Worm (Caenorhabditis elegans) whole organism, L4/young adult: ENCODE results near the gene C13G5.2.

ENCODE experiments used
- W03F9.2 ChIP-seq: fragments of 150-350 bp; optimal IDR thresholded peaks from 2 replicates; lab custom pipeline; 2014; ENCODE audit warnings: missing biosample characterization, missing genetic modification characterization
- dao-5 ChIP-seq: sonication (generic microtip); optimal IDR thresholded peaks from 2 replicates; lab custom pipeline; 2016; ENCODE audit warnings: missing genotype, missing genetic modification characterization, moderate library complexity, missing compliant biosample characterization
- him-1 ChIP-seq: sonication (generic microtip); optimal IDR thresholded peaks from 2 replicates; lab custom pipeline; 2016; ENCODE audit warnings: missing genotype, missing genetic modification reagents, missing genetic modification characterization, missing compliant biosample characterization

C13G5.2 gene

DNA sequence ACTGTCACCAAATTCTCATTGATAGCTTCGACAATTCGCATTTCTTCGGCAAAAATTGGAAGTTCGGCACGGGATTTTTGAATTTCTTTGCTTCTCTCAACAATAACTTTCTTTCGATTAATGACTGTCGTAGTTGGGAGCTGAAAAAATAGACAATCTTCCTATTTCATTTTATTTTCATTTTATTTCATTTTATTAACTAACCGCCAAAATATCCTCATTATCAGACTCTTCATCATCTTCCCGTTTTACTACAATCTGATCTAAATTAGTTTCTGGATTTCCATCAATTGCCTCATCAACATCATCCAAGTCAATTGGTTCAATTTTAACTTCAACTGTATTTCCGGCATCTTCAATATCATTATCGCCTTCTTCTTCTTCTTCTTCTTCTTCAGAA, 4.7 kb downstream of the C13G5.2 start:
- TF ChIP-seq dao-5 (tag; lab: Kevin White, UChicago) (no peak), W03F9.2 (tag; lab: Kevin White, UChicago) (no peak), him-1 (tag; lab: Kevin White, UChicago) (no peak)

DNA sequence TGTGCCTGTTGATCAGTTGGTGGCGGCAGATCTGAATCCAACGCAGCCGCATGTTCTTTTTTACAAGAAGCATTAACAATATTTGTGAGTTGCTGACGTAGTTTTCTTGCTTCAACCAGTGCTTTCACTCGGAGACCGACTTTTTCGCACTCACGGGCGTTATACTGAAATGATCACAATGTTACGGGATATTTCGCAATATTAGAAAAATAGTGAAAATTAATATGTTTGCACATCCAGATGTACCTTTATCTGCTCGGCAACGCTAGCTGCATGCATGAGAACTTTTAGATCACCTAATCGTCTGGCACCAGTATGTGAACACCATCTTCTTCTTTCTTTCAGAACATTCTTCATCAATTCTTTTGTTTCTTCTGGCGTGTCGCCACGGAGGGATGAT, 7.0 kb downstream of the C13G5.2 start:
- TF ChIP-seq him-1 (tag; lab: Kevin White, UChicago) (no peak), dao-5 (tag; lab: Kevin White, UChicago) (no peak), W03F9.2 (tag; lab: Kevin White, UChicago) (no peak)

DNA sequence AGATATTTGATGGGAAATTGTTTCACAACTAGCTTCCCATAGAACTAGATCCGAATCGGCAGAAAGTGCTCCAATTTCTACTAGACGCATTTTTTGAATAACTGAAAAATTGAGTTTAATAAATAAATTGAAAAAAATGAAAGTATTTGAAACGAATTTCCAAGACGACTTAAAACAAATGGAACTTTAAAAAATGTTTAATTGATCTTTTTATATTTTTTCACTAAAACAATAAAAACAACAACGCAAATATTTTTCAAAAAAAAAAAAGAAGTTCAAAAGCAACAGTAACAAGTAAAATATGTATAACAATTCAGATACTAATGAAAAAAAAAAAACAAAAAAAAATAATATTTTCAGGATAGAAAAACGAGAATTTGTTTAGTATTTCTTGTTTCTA, 8.6 kb downstream of the C13G5.2 start, which contains the start of gene C06E1.9:
TSS of gene C06E1.9 (minus strand) at position 101 of the 400 bp plus-strand sequence.
- TF ChIP-seq him-1 (tag; lab: Kevin White, UChicago), result no peak
- TF ChIP-seq W03F9.2 (tag; lab: Kevin White, UChicago), result no peak
- no peak for TF ChIP-seq dao-5 (tag; lab: Kevin White, UChicago)

DNA sequence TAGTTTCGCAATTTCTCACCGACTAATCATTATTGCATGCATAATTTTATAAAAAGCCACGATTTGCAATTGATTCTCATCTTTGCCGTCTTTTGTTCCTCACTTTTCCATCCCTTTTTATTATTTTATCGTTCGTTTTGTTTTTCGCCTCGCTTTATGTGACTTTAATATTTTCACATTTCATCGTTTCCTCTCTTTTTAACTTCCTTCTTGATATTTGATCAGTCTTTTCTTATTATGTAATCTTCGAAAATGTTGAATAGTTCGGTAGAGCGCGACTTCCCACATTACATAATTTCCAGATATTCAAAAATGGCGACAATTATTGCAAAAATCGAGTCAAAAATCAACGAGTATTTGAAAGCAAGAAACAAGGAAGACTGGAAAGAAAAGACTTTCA, 12.7 kb downstream of the C13G5.2 start, which contains the start of gene C06E1.1:
TSS of gene C06E1.1 (plus strand) at position 301 of the 400 bp plus-strand sequence.
- no peak for TF ChIP-seq dao-5 (tag; lab: Kevin White, UChicago)
- no peak for TF ChIP-seq him-1 (tag; lab: Kevin White, UChicago)
- no peak for TF ChIP-seq W03F9.2 (tag; lab: Kevin White, UChicago)

DNA sequence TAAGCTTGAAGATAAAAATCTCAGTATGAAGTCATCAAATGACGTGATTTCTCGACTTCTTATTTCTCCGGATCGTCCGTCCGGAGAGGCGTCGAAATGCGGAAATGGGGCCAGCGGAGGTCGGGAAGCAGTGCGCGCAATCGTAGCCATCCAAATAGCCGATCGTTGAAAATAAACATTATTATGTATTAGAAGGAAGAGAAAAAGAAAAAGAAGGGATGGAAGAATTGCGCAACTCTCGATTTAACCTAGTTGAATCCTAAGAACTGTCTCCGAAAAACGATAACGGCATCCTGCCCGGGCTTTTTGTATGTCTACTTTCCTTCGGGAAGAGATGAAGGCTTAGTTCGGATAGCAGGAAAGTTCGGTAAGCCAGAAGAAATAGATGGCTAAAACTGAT, 16.1 kb downstream of the C13G5.2 start:
- TF ChIP-seq W03F9.2 (tag; lab: Kevin White, UChicago) (no peak), him-1 (tag; lab: Kevin White, UChicago) (no peak), dao-5 (tag; lab: Kevin White, UChicago) (no peak)

DNA sequence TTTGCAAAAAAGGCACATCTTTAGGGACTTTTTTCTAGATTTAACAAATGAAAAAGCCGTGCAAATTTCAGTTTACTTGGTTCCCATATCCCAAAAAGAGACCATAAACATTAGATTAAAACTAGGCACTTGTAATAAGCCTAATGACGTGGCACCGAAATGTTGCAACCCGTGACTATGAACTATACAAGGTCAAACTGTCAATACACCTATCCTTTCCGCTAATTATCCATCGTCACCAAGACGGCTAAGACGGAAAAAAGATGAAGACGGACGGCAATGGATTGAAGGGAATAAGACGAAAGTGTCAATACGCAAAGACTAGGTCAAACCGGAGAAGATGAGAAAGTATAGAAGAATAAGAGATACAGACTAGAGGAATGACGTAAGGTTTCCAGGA, 19.3 kb downstream of the C13G5.2 start:
- TF ChIP-seq him-1 (tag; lab: Kevin White, UChicago), result no peak
- no peak for TF ChIP-seq W03F9.2 (tag; lab: Kevin White, UChicago)
- TF ChIP-seq dao-5 (tag; lab: Kevin White, UChicago), result no peak

DNA sequence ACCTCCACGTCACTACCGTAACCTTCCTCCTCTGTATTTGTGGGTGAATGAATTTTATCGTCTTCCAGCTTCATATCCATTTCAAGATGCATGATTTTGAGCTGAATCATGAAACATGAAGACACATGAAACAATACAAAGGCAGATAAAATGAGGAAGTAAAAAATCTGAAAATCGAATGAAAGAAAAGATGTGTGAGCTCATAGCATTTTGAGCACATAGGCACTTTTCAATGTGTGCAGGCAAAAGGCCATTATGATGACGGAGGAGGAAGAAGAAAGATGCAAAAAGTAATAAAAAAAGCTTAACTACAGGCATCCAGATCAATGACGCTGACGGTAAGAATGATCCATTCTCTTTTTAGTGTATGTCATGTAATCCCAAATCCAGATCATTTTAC, 20.5 kb downstream of the C13G5.2 start, which contains the start of gene ztf-30:
TSS of gene ztf-30 (minus strand) at position 101 of the 400 bp plus-strand sequence.
- no peak for TF ChIP-seq W03F9.2 (tag; lab: Kevin White, UChicago)
- no peak for TF ChIP-seq him-1 (tag; lab: Kevin White, UChicago)
- TF ChIP-seq dao-5 (tag; lab: Kevin White, UChicago), result no peak

DNA sequence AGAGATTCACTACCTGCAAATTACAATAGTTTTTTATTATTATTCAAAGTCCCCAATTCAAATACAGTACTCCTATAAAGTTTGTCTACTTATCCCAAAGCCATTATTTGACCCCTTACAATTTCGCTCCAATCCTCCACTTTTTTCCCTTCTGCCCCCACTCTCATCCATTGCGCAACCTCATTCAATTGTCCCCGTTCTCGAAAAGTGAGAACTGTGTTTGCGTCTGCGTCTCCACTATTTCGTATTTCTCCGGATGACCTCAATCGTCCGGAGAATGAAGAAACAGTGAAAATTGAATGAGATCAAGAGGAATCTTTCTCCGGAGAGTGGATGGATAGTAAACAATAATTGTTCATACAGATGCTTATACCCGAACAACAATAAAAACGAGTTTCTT, 21.6 kb downstream of the C13G5.2 start:
- TF ChIP-seq him-1 (tag; lab: Kevin White, UChicago), result no peak
- no peak for TF ChIP-seq W03F9.2 (tag; lab: Kevin White, UChicago)
- TF ChIP-seq dao-5 (tag; lab: Kevin White, UChicago), result no peak

DNA sequence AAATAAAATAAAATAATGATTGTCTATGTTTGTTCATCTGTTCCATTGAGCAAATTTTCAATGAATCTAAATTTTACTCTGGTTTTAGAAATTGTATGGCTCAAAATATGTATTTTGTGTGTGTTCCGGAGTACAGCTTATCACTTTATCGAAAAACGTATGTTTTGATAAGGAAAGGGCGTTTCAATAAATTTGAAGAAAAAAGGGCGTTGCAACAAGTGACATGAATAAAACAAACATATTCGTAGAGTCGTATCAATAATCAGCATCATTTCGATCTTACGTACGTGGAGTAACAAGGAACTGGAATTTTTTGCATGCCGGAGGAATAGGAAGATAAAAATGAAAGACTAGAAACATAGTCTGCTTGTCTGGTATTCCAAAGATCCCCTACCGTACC, 24.2 kb downstream of the C13G5.2 start:
- TF ChIP-seq W03F9.2 (tag; lab: Kevin White, UChicago) (no peak), him-1 (tag; lab: Kevin White, UChicago) (no peak), dao-5 (tag; lab: Kevin White, UChicago) (no peak)

DNA sequence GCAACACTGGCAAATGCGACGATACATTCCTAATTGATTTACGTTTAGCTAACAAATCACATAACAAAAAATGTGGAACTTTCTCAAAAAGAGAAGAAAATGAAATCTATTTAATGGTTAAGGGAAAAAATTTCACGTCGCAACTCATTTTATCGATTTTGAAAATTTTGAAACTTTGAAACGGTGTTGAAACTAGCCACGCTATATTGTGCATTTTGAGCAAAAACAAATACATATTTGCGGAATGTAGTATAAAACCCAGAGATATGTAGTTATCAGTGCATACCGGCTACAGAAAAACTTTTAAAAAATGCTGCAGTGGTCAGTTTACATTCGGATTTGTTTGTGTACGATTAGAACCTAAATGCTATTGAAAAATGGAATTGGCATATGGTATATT, 24.6 kb downstream of the C13G5.2 start, which contains the start of gene C06E1.7:
TSS of gene C06E1.7 (minus strand) at position 101 of the 400 bp plus-strand sequence.
- TF ChIP-seq him-1 (tag; lab: Kevin White, UChicago) (no peak), dao-5 (tag; lab: Kevin White, UChicago) (no peak), W03F9.2 (tag; lab: Kevin White, UChicago) (no peak)

DNA sequence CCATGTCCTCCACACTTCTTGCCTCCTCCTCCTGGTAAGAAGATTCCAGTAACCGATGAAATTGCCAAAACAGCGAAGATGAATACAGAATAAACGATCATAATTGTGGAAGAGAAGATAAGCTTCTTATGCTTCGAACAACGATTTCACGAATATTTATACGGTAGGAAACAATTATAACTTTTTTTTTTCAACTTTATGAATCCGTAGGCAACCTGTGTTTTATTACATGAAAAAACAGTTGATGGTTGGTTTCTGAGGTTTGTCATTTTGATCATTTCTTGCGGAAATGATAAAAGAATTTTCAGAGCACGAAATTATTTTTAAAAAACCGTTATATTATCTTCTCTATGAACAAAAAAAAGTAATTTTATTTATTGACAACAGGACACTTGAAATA, 27.4 kb downstream of the C13G5.2 start, which contains the start of gene fipr-16:
TSS of gene fipr-16 (minus strand) at position 101 of the 400 bp plus-strand sequence.
- TF ChIP-seq dao-5 (tag; lab: Kevin White, UChicago) (no peak), him-1 (tag; lab: Kevin White, UChicago) (no peak), W03F9.2 (tag; lab: Kevin White, UChicago) (no peak)

DNA sequence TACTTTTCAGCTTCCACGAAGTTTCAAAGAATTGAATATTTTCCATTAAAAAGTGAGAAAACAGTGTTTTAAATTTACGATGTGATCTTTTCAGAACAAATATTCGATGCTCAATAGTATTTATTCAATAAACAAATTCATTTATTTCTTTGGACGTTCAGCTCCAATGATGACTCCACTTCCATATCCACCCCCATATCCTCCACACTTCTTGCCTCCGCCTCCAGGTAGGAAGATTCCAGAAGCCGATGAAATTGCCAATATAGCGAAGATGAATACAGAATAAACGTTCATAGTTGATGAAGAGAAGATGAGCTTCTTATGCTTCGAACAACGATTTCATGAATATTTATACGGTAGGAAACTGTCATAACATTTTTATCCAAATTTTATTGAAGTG, 29.1 kb downstream of the C13G5.2 start, which contains the start of gene fip-3:
TSS of gene fip-3 (minus strand) at position 294 of the 400 bp plus-strand sequence.
- TF ChIP-seq dao-5 (tag; lab: Kevin White, UChicago), result no peak
- TF ChIP-seq W03F9.2 (tag; lab: Kevin White, UChicago), result no peak
- TF ChIP-seq him-1 (tag; lab: Kevin White, UChicago), result no peak

DNA sequence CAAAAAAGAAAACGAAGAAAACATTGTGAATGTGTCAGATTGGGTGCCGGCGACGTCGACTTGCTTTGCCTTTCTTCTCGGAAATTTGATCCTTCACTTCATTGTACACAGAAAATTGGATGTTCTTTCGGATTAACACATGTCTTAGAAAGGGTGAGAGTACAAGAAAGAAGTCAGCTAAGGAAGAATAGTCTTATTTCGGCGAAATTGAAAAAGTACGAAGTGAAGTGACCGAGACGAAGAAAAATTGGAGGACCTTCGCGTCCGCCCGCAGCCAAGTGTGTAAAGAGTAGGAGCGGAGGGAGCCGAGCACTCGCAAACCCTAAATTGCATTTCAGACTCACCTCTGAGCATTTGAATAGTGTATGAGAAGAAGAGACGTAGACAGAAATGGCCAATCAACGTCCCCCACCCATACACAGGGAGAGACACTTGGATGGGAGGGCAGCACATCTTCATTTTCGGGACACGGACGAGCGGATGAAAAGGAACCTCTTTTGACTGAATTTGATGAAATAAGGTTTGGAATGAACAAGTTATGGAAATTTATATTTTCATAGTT, 29.6 kb downstream of the C13G5.2 start, which contains the start of gene glr-1:
TSS of gene glr-1 (minus strand) at position 51 of the 562 bp plus-strand sequence.
- TF ChIP-seq dao-5 (tag; lab: Kevin White, UChicago), result no peak
- no peak for TF ChIP-seq him-1 (tag; lab: Kevin White, UChicago)
- no peak for TF ChIP-seq W03F9.2 (tag; lab: Kevin White, UChicago)

DNA sequence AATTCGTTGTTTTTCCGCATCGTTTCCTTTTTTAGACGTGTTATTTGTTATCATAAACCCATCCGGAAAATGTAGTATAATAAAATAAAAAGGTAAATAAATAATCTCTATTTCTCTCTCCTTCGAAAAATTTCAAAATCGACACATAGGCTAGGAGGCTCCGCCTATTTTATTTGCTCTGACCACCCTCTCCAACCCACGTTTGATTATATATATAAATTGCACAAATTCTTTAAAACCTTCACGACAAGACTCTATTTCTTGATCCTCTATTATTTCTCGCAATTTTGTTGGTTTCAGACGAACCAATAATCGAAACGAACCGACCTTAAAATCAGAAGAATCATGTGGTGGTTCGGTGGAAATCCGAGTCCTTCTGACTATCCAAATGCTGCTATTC, 37.5 kb downstream of the C13G5.2 start, which contains the start of gene doxa-1:
TSS of gene doxa-1 (plus strand) at position 301 of the 400 bp plus-strand sequence.
- TF ChIP-seq him-1 (tag; lab: Kevin White, UChicago) (no peak), W03F9.2 (tag; lab: Kevin White, UChicago) (no peak), dao-5 (tag; lab: Kevin White, UChicago) (no peak)
